Worm (Caenorhabditis elegans): ENCODE results near the gene F22H10.3.

DNA sequence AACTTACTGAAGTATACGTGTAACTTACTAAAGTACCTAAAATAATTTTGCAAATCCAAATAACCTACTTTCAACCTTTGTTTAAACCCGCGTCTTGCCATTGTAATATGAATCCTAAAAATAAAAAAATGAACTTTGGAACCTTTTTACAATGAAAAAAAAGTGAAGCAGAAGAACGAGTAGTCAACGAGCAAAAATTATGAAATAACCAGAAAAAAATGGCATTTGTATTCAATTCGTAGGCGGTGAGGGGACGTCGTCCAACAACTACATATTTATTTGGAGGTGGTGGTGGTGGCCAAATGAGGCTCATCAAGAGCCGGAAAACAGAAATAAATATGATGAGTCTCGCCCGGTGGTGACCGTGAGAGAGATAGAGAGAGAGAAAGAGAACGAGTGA, 14.8 kb downstream of the F22H10.3 start, which contains the start of gene F43B10.1:
- TF ChIP-seq jun-1 (tag; optimal IDR thresholded peaks at IDR 0.05) (no peak), nhr-28 (tag; optimal IDR thresholded peaks at IDR 0.05) (no peak), lin-15B (tag; optimal IDR thresholded peaks at IDR 0.05) (no peak), R02D3.7 (tag; optimal IDR thresholded peaks at IDR 0.05) (no peak)
